Worm (Caenorhabditis elegans) whole organism, young adult: ENCODE data around the gene prdx-3.

ENCODE experiments used
- T07F8.4 ChIP-seq: sonication (generic microtip); optimal IDR thresholded peaks from 2 replicates; lab custom pipeline; 2016; ENCODE audit warnings: mild to moderate bottlenecking, missing genetic modification characterization, moderate library complexity, missing compliant biosample characterization
- dpl-1 ChIP-seq: fragments of 150-350 bp; optimal IDR thresholded peaks from 2 replicates; lab custom pipeline; 2014; ENCODE audit warnings: missing biosample characterization, missing genetic modification reagents, missing genetic modification characterization
- pha-4 ChIP-seq: fragments of 150-350 bp; sonication (generic microtip); optimal IDR thresholded peaks from 2 replicates; lab custom pipeline; 2014; ENCODE audit warnings: missing biosample characterization, missing genetic modification reagents, missing genetic modification characterization
- snpc-4 ChIP-seq, 5 experiments: fragments of 150-350 bp in 1 of 5; sonication (generic microtip) in 4 of 5; optimal IDR thresholded peaks; 2 replicates each; lab custom pipeline; 2014 to 2018; ENCODE audit warnings: missing genetic modification characterization in 5 of 5, missing biosample characterization in 3 of 5, antibody characterized with exemption in 2 of 5, mild to moderate bottlenecking in 2 of 5, missing compliant biosample characterization in 2 of 5, missing genotype in 2 of 5, moderate library complexity in 2 of 5, missing genetic modification reagents in 1 of 5
- unc-62 ChIP-seq: fragments of 150-350 bp; optimal IDR thresholded peaks from 2 replicates; lab custom pipeline; 2014; ENCODE audit warnings: missing biosample characterization, missing genetic modification reagents, missing genetic modification characterization

ce11 chrIII:4449893-4450579 lies 42.8 kb downstream of the prdx-3 start, which contains the start of gene ceh-43:
- no peak for TF ChIP-seq T07F8.4 (tag; lab: Kevin White, UChicago)
- no peak for TF ChIP-seq pha-4 (tag; lab: Kevin White, UChicago)
- peak; percentile 11 for TF ChIP-seq snpc-4 (GFP tag; optimal IDR thresholded peaks at IDR 0.05; lab: Kevin White, UChicago)
- peak in 1 of 4 experiments; percentile 17 for TF ChIP-seq snpc-4 (tag; optimal IDR thresholded peaks at IDR 0.05; lab: Kevin White, UChicago)
- TF ChIP-seq unc-62 (GFP tag; lab: Kevin White, UChicago): no peak
- TF ChIP-seq dpl-1: no peak
